Worm (Caenorhabditis elegans): ENCODE data around the gene M163.22.

Gene M163.22

DNA sequence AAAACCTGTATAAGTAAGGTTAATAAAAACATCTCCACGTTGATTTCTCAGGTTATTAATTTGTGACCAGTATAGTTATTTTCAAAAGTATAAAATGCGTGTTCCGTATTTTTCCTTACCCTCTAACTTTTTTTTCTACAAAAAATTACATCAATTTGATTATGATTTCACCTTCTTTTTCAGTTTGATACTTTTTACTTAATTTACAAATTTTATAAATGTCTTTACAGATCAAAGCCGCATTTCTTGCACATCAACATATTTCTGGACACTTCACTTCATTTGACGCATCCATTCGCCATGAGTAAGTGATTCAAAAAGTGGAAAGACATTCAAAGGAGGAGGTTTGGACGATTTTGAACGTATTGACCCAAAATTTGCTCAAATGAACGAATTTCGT, 5.3 kb upstream of the M163.22 start, which contains the start of gene Y66C5A.2:
TSS of gene Y66C5A.2 (plus strand) at position 301 of the 400 bp plus-strand sequence.
- TF ChIP-seq rcor-1 (GFP tag; IDR thresholded peaks at IDR 0.05), result no peak
- TF ChIP-seq cebp-1 (GFP tag; IDR thresholded peaks at IDR 0.05), result no peak
- no peak for TF ChIP-seq cebp-1 (tag; optimal IDR thresholded peaks at IDR 0.05)
- TF ChIP-seq let-607 (tag; optimal IDR thresholded peaks at IDR 0.05), result no peak
- no peak for TF ChIP-seq attf-5 (GFP tag; optimal IDR thresholded peaks at IDR 0.05)
- TF ChIP-seq F10E7.11 (tag; optimal IDR thresholded peaks at IDR 0.05), result no peak
- no peak for TF ChIP-seq T26A5.8 (tag; optimal IDR thresholded peaks at IDR 0.05)
- no peak for TF ChIP-seq nfyb-1 (GFP tag; IDR thresholded peaks at IDR 0.05)
- no peak for TF ChIP-seq dox-1 (GFP tag; IDR thresholded peaks at IDR 0.05)
- no peak for TF ChIP-seq F37B4.10 (GFP tag; IDR thresholded peaks at IDR 0.05)
- TF ChIP-seq C17E4.6 (GFP tag; IDR thresholded peaks at IDR 0.05), result no peak

ce11 chrX:14464513-14464912, 1.2 kb upstream of the M163.22 start, which contains the start of gene M163.7:
M163.7 (plus strand) TSS chrX:14464813.
- TF ChIP-seq lin-40 (tag; optimal IDR thresholded peaks at IDR 0.05), result no peak
- TF ChIP-seq nhr-120 (GFP tag; IDR thresholded peaks at IDR 0.05), result no peak
- TF ChIP-seq ets-4 (GFP tag; optimal IDR thresholded peaks at IDR 0.05), result no peak
- no peak for TF ChIP-seq Y67H2A.10 (GFP tag; conservative IDR thresholded peaks at IDR 0.05)
- TF ChIP-seq let-526 (GFP tag; IDR thresholded peaks at IDR 0.05), result no peak
- TF ChIP-seq pha-4 (tag; optimal IDR thresholded peaks at IDR 0.05), result no peak
- TF ChIP-seq repo-1 (tag; optimal IDR thresholded peaks at IDR 0.05), result no peak
- no peak for TF ChIP-seq K11D2.4 (GFP tag; IDR thresholded peaks at IDR 0.05)
- no peak for TF ChIP-seq madf-8 (GFP tag; conservative IDR thresholded peaks at IDR 0.05)
- no peak for TF ChIP-seq F37B4.10 (GFP tag; IDR thresholded peaks at IDR 0.05)
- no peak for TF ChIP-seq mxl-1 (tag; optimal IDR thresholded peaks at IDR 0.05)
- no peak for TF ChIP-seq tlf-1 (GFP tag; optimal IDR thresholded peaks at IDR 0.05)
- TF ChIP-seq let-607 (tag; optimal IDR thresholded peaks at IDR 0.05), result no peak
- TF ChIP-seq lin-35 (GFP tag; optimal IDR thresholded peaks at IDR 0.05), result no peak
- no peak for TF ChIP-seq ceh-27 (GFP tag; optimal IDR thresholded peaks at IDR 0.05)
- no peak for TF ChIP-seq egl-18 (GFP tag; IDR thresholded peaks at IDR 0.05)
- TF ChIP-seq tbp1 (GFP tag; optimal IDR thresholded peaks at IDR 0.05), result no peak

DNA sequence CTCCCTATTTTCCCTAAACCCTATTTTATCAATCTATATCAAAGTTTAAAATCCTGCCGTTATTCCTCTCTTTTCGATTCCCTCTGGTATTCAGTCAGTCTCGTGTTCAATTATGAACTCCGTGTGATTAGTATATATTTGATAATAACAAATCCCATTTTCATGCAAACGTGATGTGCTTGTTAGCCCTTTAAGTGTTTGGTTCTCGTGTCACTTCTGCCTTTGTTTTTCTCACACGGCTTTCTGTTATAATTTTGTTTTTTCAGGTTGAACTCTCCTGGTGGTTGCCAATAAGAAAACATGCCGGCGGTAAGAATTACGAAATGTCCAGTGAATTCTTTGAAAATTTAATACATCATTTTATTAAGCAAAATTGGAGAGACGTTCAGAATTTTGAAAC, 839 bp downstream of the M163.22 start, which contains the start of gene M163.21:
TSS of gene M163.21 (plus strand) at position 301 of the 400 bp plus-strand sequence.
- TF ChIP-seq ztf-6 (GFP tag; IDR thresholded peaks at IDR 0.05), result no peak
- no peak for TF ChIP-seq hsf-1 (GFP tag; IDR thresholded peaks at IDR 0.05)
- TF ChIP-seq efl-1 (GFP tag; optimal IDR thresholded peaks at IDR 0.05), result no peak
- TF ChIP-seq ama-1 (optimal IDR thresholded peaks at IDR 0.05), result no peak
- TF ChIP-seq ama-1 (GFP tag; optimal IDR thresholded peaks at IDR 0.05), result no peak
- no peak for TF ChIP-seq bed-1 (GFP tag; IDR thresholded peaks at IDR 0.05)
- no peak for TF ChIP-seq K11D2.4 (GFP tag; IDR thresholded peaks at IDR 0.05)

DNA sequence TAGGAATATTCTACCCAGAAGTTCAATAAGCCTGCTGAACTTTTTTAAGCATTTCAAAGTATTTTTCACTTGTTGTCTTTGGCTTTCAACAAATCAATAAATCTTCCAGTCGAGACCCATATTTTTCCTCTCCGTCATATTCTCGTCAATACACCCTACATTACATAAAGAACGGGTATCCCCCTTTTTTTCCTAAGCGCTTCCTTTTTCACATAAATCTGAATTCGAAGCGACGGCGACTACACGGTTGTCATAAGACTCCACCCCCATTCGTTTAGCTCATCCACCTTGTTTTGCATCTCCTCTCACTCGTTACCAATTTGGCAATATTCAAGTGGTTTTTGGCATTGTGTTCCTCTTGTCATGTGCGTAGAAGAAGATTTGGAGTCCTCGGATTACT, 3.6 kb downstream of the M163.22 start, which contains the start of gene M163.9:
TSS of gene M163.9 (plus strand) at position 301 of the 400 bp plus-strand sequence.
- no peak for TF ChIP-seq ZK185.1 (tag; optimal IDR thresholded peaks at IDR 0.05; ENCODE audit: poor library complexity, severe bottlenecking)
- no peak for TF ChIP-seq repo-1 (tag; optimal IDR thresholded peaks at IDR 0.05)
- no peak for TF ChIP-seq ekl-4 (GFP tag; IDR thresholded peaks at IDR 0.05)
- no peak for TF ChIP-seq attf-5 (GFP tag; optimal IDR thresholded peaks at IDR 0.05)
- TF ChIP-seq lsy-27 (tag; optimal IDR thresholded peaks at IDR 0.05; ENCODE audit: borderline replicate concordance, insufficient read depth), result no peak
- no peak for TF ChIP-seq egl-18 (GFP tag; IDR thresholded peaks at IDR 0.05)
- TF ChIP-seq mxl-1 (tag; optimal IDR thresholded peaks at IDR 0.05), result no peak
- TF ChIP-seq F37B4.10 (GFP tag; IDR thresholded peaks at IDR 0.05), result no peak
- TF ChIP-seq xnd-1 (tag; optimal IDR thresholded peaks at IDR 0.05), result no peak
- TF ChIP-seq nhr-90 (tag; optimal IDR thresholded peaks at IDR 0.05), result no peak
- TF ChIP-seq tbp1 (GFP tag; optimal IDR thresholded peaks at IDR 0.05), result no peak
- no peak for TF ChIP-seq K11D2.4 (GFP tag; IDR thresholded peaks at IDR 0.05)
- TF ChIP-seq let-607 (tag; optimal IDR thresholded peaks at IDR 0.05), result no peak
- TF ChIP-seq attf-3 (GFP tag; conservative IDR thresholded peaks at IDR 0.05), result no peak
- TF ChIP-seq snpc-1.3 (tag; optimal IDR thresholded peaks at IDR 0.05; ENCODE audit: insufficient read depth), result no peak
- TF ChIP-seq ztf-22 (GFP tag; optimal IDR thresholded peaks at IDR 0.05), result no peak

Measured in whole organism, young adult.